Fruit fly (Drosophila melanogaster) whole organism, wandering third instar larva: Measurements from ENCODE around the gene BuGZ.

Source experiments
- CG9705 ChIP-seq: fragments of 200-800 bp; sonication (Bioruptor generic); optimal IDR thresholded peaks from 2 replicates; lab custom pipeline; 2018; ENCODE audit warnings: missing biosample characterization, mild to moderate bottlenecking, missing genetic modification characterization
- Jra ChIP-seq: sonication (Bioruptor generic); optimal IDR thresholded peaks from 2 replicates; lab custom pipeline; 2016; ENCODE audit warnings: missing biosample characterization, missing genetic modification characterization
- N ChIP-seq: fragments of >200 bp; optimal IDR thresholded peaks from 2 replicates; lab custom pipeline; 2018; ENCODE audit warnings: missing biosample characterization, missing external identifiers, missing genetic modification characterization
- Rel ChIP-seq, 2 experiments: fragments of 200-800 bp; sonication (Bioruptor generic) in 1 of 2; optimal IDR thresholded peaks; 2 replicates in 1 of 2; 3 replicates in 1 of 2; lab custom pipeline; 2016 to 2019; ENCODE audit warnings: mild to moderate bottlenecking in 2 of 2, missing biosample characterization in 2 of 2, missing genetic modification characterization in 2 of 2, moderate library complexity in 1 of 2
- Vsx2 ChIP-seq: fragments of 200-300, 225-300 bp; sonication (Bioruptor generic); optimal IDR thresholded peaks from 2 replicates; lab custom pipeline; 2018; ENCODE audit warnings: missing biosample characterization, missing genetic modification characterization; ENCODE audit not compliant: partially characterized antibody
- br ChIP-seq: fragments of 200-800 bp; sonication (Bioruptor generic); optimal IDR thresholded peaks from 2 replicates; lab custom pipeline; 2016; ENCODE audit warnings: missing biosample characterization, missing genetic modification characterization
- brk ChIP-seq: fragments of 200-800 bp; sonication (Bioruptor generic); optimal IDR thresholded peaks from 2 replicates; lab custom pipeline; 2016; ENCODE audit warnings: missing biosample characterization, mild to moderate bottlenecking, missing genetic modification characterization
- fru ChIP-seq: fragments of 200-800 bp; sonication (Bioruptor generic); optimal IDR thresholded peaks from 3 replicates; lab custom pipeline; 2016; ENCODE audit warnings: missing biosample characterization, mild to moderate bottlenecking, missing genetic modification characterization
- psq ChIP-seq: fragments of 200-800 bp; sonication (Bioruptor generic); optimal IDR thresholded peaks from 3 replicates; lab custom pipeline; 2017; ENCODE audit warnings: missing biosample characterization, mild to moderate bottlenecking, missing genetic modification characterization, moderate library complexity
- sage ChIP-seq: fragments of 200-800 bp; sonication (Bioruptor generic); optimal IDR thresholded peaks from 2 replicates; lab custom pipeline; 2016; ENCODE audit warnings: missing biosample characterization, mild to moderate bottlenecking, missing genetic modification characterization
- woc ChIP-seq: sonication (Bioruptor generic); optimal IDR thresholded peaks from 2 replicates; lab custom pipeline; 2016; ENCODE audit warnings: missing biosample characterization, mild to moderate bottlenecking, missing genetic modification characterization

DNA sequence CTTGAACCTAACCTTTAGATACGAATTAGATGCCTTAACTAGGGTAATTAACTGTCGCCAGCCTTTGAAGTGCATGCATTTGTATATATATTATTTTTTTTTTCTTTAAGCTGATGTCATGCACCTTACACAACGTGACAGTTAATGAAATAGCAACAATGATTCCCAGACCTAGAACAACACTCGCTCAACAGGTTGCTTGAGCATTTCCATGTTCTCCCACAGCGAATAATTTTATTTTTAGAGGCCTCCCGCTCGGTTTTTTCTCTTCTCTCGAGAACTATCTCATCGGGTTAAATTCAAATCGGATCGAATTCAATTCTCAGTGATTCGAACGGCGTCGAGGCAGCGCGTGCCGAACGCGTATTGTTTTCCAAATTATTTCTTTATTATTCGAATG lies 55.5 kb downstream of the BuGZ start, which contains the start of gene Ugt37D1:
- TF ChIP-seq Vsx2, result no peak
- no peak for TF ChIP-seq Rel (GFP tag; optimal IDR thresholded peaks at IDR 0.05; lab: Kevin White, UChicago)
- TF ChIP-seq Rel (tag; optimal IDR thresholded peaks at IDR 0.05; lab: Kevin White, UChicago), result no peak
- TF ChIP-seq brk, result no peak
- TF ChIP-seq CG9705 (GFP tag; lab: Kevin White, UChicago), result no peak
- no peak for TF ChIP-seq fru (GFP tag; lab: Kevin White, UChicago)
- TF ChIP-seq br (GFP tag; lab: Kevin White, UChicago), result no peak
- TF ChIP-seq woc (GFP tag; lab: Kevin White, UChicago), result no peak
- no peak for TF ChIP-seq psq (GFP tag; lab: Kevin White, UChicago)
- TF ChIP-seq Jra (GFP tag; lab: Kevin White, UChicago), result no peak
- no peak for TF ChIP-seq sage (GFP tag; lab: Kevin White, UChicago)
- TF ChIP-seq N (GFP tag; lab: Kevin White, UChicago), result no peak
